Worm (Caenorhabditis elegans): ENCODE results near the gene lin-37.

lin-37 gene

DNA sequence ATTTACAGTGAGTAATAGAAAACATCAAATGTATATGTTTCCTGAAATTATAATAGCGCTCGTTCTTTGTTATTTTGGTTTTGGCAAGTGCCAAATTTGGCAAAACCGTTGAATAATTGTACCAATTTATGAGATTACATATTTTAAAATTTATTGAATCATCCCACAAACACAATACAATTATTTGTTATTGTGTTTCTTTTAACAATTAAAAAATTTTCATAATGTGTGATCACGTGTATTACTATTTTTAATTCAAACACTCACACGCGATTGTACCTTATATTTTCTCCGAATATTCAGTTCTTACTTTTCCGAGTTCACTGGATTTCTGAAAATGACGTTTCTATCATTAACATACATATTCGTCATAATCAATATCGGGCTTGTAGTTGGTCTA lies 16.1 kb downstream of the lin-37 start, which contains the start of gene R01H2.2:
Gene R01H2.2 (plus strand): TSS at position 301 of the 400 bp plus-strand sequence.
- TF ChIP-seq gei-8 (GFP tag; optimal IDR thresholded peaks at IDR 0.05) (no peak), egl-27 (tag; optimal IDR thresholded peaks at IDR 0.05) (no peak)

DNA sequence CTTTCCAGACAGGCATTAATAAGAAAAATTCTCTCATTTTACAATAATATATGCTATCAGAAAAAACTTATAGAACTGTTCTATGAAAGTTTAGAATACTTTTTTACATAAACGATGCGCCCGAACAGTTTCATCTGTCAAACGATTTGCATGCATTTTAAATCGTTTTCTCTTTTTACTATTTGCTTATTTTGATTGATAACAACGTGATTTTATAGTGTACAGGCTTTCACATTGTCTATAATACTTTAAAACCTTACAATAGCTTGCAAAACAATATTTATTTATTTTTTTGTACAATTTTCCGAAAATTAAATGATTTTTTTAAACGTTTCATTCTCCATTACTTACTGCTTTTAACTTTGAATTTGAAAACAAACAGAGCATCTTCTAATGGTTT lies 26.7 kb downstream of the lin-37 start, which contains the start of gene R01H2.7:
Gene R01H2.7 (minus strand): TSS at position 101 of the 400 bp plus-strand sequence.
- TF ChIP-seq nhr-10 (tag; optimal IDR thresholded peaks at IDR 0.05) (no peak), unc-130 (GFP tag; optimal IDR thresholded peaks at IDR 0.05) (no peak), zfp-3 (GFP tag; conservative IDR thresholded peaks at IDR 0.05) (no peak), zfp-2 (tag; optimal IDR thresholded peaks at IDR 0.05) (no peak), lim-7 (GFP tag; IDR thresholded peaks at IDR 0.05) (no peak), daf-19 (GFP tag; conservative IDR thresholded peaks at IDR 0.05) (no peak), spr-3 (GFP tag; optimal IDR thresholded peaks at IDR 0.05) (no peak), nhr-28 (tag; optimal IDR thresholded peaks at IDR 0.05) (no peak), mxl-2 (GFP tag; conservative IDR thresholded peaks at IDR 0.05) (no peak), lin-1 (GFP tag; IDR thresholded peaks at IDR 0.05) (no peak), mep-1 (tag; optimal IDR thresholded peaks at IDR 0.05) (no peak), nhr-102 (tag; optimal IDR thresholded peaks at IDR 0.05) (no peak), nhr-48 (tag; optimal IDR thresholded peaks at IDR 0.05) (no peak), sdz-12 (GFP tag; optimal IDR thresholded peaks at IDR 0.05) (no peak), hlh-30 (tag; optimal IDR thresholded peaks at IDR 0.05; ENCODE audit: insufficient read depth) (no peak), ctbp-1 (GFP tag; IDR thresholded peaks at IDR 0.05) (no peak), ceh-44 (GFP tag; IDR thresholded peaks at IDR 0.05) (no peak), dmd-6 (GFP tag; IDR thresholded peaks at IDR 0.05) (no peak)

DNA sequence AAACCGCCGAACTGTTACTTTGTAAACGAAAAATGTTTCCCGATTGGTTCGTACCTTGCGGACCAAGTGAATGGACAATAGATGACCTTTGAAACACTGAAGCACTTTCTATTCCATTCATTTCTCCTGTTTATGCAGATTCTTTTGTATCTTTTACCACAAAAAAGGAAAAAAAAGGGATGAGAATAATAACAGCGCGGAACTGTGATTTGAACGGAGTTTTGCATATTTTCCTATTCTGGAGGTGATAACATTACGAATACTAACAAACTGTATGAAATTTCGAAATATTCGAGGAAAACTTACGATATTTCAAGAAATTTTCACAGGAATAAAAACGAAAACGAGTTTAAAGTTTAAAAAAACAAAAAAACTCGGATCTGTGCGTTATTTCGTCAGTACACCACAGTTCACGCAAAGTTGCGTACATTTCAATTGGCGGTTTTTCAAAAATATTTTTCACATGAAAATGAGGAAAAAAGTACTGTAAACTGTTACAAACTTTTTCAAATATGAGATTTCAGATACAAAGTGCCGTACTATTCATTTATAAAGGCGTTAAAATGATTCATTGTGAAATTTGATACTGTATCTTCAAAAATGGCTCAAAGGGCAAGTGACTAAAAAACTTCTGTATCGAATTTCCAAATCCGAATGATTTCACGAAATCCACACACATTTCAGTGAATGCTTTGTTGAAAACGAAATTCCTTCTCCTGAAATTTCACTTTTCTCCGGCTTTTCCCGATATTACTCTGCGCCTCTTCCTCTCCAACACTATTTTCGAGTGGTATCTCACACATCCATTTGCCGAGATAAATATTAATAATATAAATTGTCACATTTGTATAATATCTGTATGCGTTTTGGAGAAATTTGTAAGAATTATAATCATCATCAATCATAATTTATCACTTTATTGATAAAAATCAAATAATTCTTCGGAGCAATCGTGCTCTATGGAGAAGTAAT lies 37.8 kb downstream of the lin-37 start:
- TF ChIP-seq fos-1 (tag; optimal IDR thresholded peaks at IDR 0.05) = no peak
- peak in 1 of 2 experiments; percentile 57 for TF ChIP-seq unc-62 (GFP tag; optimal IDR thresholded peaks at IDR 0.05 in 1 of 2)
- no peak for TF ChIP-seq unc-62 (tag; optimal IDR thresholded peaks at IDR 0.05)
- no peak for TF ChIP-seq nhr-11 (tag; optimal IDR thresholded peaks at IDR 0.05)
- TF ChIP-seq ceh-62 (tag; optimal IDR thresholded peaks at IDR 0.05) = no peak
- no peak for TF ChIP-seq T20F7.1 (GFP tag; optimal IDR thresholded peaks at IDR 0.05)
- TF ChIP-seq lin-39 (tag; optimal IDR thresholded peaks at IDR 0.05) = no peak
- no peak for TF ChIP-seq dmd-8 (GFP tag; IDR thresholded peaks at IDR 0.05)
- TF ChIP-seq aha-1 (tag) = peak; percentile 97
- TF ChIP-seq lsy-2 (tag; optimal IDR thresholded peaks at IDR 0.05) = no peak
- TF ChIP-seq Y105C5A.15 (GFP tag; IDR thresholded peaks at IDR 0.05) = no peak
- TF ChIP-seq ZK337.2 (GFP tag; IDR thresholded peaks at IDR 0.05) = no peak
- no peak for TF ChIP-seq lir-3 (tag; optimal IDR thresholded peaks at IDR 0.05)
- no peak for TF ChIP-seq ZK546.5 (tag; optimal IDR thresholded peaks at IDR 0.05)
- no peak for TF ChIP-seq daf-12 (tag; optimal IDR thresholded peaks at IDR 0.05)
- no peak for TF ChIP-seq F44E2.7 (GFP tag; IDR thresholded peaks at IDR 0.05)

DNA sequence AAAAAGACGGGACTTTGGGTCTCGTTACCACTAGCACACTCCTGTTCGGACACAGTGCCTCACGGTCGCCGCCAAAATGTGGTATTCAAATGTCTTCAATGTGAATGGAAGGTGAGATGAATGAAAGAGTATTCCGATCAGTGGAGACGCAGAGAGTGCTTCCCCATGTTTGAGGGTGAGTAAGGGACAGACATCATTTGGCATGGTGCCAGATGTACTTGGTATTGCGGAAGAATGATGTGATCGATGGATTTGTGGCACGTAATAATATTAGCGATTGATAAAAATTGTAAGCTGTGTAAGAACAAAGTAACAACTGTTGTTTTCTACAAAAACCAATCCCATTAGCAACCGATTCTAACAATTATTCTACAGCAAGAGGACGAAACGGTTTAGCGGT lies 40.3 kb downstream of the lin-37 start:
- TF ChIP-seq mep-1 (tag; optimal IDR thresholded peaks at IDR 0.05) (no peak), unc-62 (GFP tag; optimal IDR thresholded peaks at IDR 0.05 in 1 of 2) (peak in 1 of 2 experiments; percentile 95), unc-62 (tag; optimal IDR thresholded peaks at IDR 0.05) (no peak)

All from whole organism, L4 larva.